Worm (Caenorhabditis elegans) whole organism, L2 larva: ENCODE data around the gene cbp-2.
A peak's percentile ranks its signal among the peaks of the same experiment; 100 is the strongest.

ENCODE experiments used
- C34F6.9 ChIP-seq: fragments of 150-350 bp; optimal IDR thresholded peaks from 2 replicates; lab custom pipeline; 2014; ENCODE audit warnings: missing biosample characterization, missing genetic modification characterization
- R02D3.7 ChIP-seq: fragments of 150-350 bp; optimal IDR thresholded peaks from 2 replicates; lab custom pipeline; 2014; ENCODE audit warnings: missing biosample characterization, missing genetic modification characterization
- Y55F3AM.14 ChIP-seq: fragments of 200-800 bp; sonication (Bioruptor generic); optimal IDR thresholded peaks from 2 replicates; lab custom pipeline; 2018; ENCODE audit warnings: mild to moderate bottlenecking, missing genetic modification characterization, missing compliant biosample characterization
- ZK546.5 ChIP-seq: sonication (generic microtip); optimal IDR thresholded peaks from 2 replicates; lab custom pipeline; 2017; ENCODE audit warnings: missing biosample characterization, missing genetic modification characterization
- alr-1 ChIP-seq: fragments of 150-350 bp; optimal IDR thresholded peaks from 2 replicates; lab custom pipeline; 2014; ENCODE audit warnings: missing biosample characterization, missing genetic modification characterization
- aly-2 ChIP-seq: fragments of 150-350 bp; optimal IDR thresholded peaks from 2 replicates; lab custom pipeline; 2014; ENCODE audit warnings: missing biosample characterization, missing genetic modification characterization
- ama-1 ChIP-seq: fragments of 150-350 bp; optimal IDR thresholded peaks from 2 replicates; lab custom pipeline; 2018; ENCODE audit warnings: inconsistent platforms
- blmp-1 ChIP-seq: sonication (generic microtip); optimal IDR thresholded peaks from 2 replicates; lab custom pipeline; 2017; ENCODE audit warnings: missing genetic modification characterization, mild to moderate bottlenecking, missing compliant biosample characterization, antibody characterized with exemption, moderate library complexity; ENCODE audit not compliant: insufficient read depth
- ceh-16 ChIP-seq: fragments of 150-350 bp; optimal IDR thresholded peaks from 2 replicates; lab custom pipeline; 2014; ENCODE audit warnings: missing biosample characterization, missing genetic modification characterization
- ceh-82 ChIP-seq: fragments of 150-350 bp; optimal IDR thresholded peaks from 2 replicates; lab custom pipeline; 2014; ENCODE audit warnings: missing biosample characterization, missing genetic modification characterization
- crh-2 ChIP-seq: sonication (generic microtip); optimal IDR thresholded peaks from 2 replicates; lab custom pipeline; 2017; ENCODE audit warnings: missing biosample characterization, missing genetic modification characterization
- dmd-4 ChIP-seq: sonication (generic microtip); optimal IDR thresholded peaks from 2 replicates; lab custom pipeline; 2017; ENCODE audit warnings: missing biosample characterization, missing genetic modification characterization
- egl-27 ChIP-seq: sonication (generic microtip); optimal IDR thresholded peaks from 3 replicates; lab custom pipeline; 2017; ENCODE audit warnings: missing biosample characterization, missing genetic modification reagents, missing genetic modification characterization
- elt-1 ChIP-seq: fragments of 150-350 bp; optimal IDR thresholded peaks from 2 replicates; lab custom pipeline; 2014; ENCODE audit warnings: missing biosample characterization, missing genetic modification characterization
- elt-3 ChIP-seq: sonication (generic microtip); optimal IDR thresholded peaks from 2 replicates; lab custom pipeline; 2017; ENCODE audit warnings: missing biosample characterization, missing genetic modification characterization
- fos-1 ChIP-seq: fragments of 150-350 bp; optimal IDR thresholded peaks from 2 replicates; lab custom pipeline; 2014; ENCODE audit warnings: missing biosample characterization, missing genetic modification characterization
- lin-11 ChIP-seq: fragments of 150-350 bp; sonication (generic microtip); optimal IDR thresholded peaks from 2 replicates; lab custom pipeline; 2014; ENCODE audit warnings: missing biosample characterization, missing genetic modification characterization, inconsistent platforms, mixed read lengths
- lin-13 ChIP-seq: fragments of 150-350 bp; optimal IDR thresholded peaks from 2 replicates; lab custom pipeline; 2014; ENCODE audit warnings: missing biosample characterization, missing genetic modification reagents, missing genetic modification characterization
- lin-39 ChIP-seq: fragments of 150-350 bp; optimal IDR thresholded peaks from 2 replicates; lab custom pipeline; 2014; ENCODE audit warnings: missing biosample characterization, missing genetic modification reagents, missing genetic modification characterization
- lsy-2 ChIP-seq, 2 experiments: fragments of 150-350 bp in 1 of 2; sonication (generic microtip) in 1 of 2; optimal IDR thresholded peaks; 2 replicates each; lab custom pipeline; 2014 to 2017; ENCODE audit warnings: missing biosample characterization in 2 of 2, missing genetic modification characterization in 2 of 2
- mab-5 ChIP-seq: fragments of 150-350 bp; optimal IDR thresholded peaks from 2 replicates; lab custom pipeline; 2014; ENCODE audit warnings: missing biosample characterization, missing genetic modification characterization
- mbf-1 ChIP-seq: sonication (generic microtip); optimal IDR thresholded peaks from 2 replicates; lab custom pipeline; 2017; ENCODE audit warnings: missing biosample characterization, missing genetic modification characterization
- mdl-1 ChIP-seq, 2 experiments: fragments of 150-350 bp in 1 of 2; sonication (generic microtip) in 1 of 2; optimal IDR thresholded peaks; 2 replicates each; lab custom pipeline; 2017; ENCODE audit warnings: missing biosample characterization in 2 of 2, missing genetic modification characterization in 2 of 2
- nhr-10 ChIP-seq: sonication (generic microtip); optimal IDR thresholded peaks from 2 replicates; lab custom pipeline; 2017; ENCODE audit warnings: missing biosample characterization, missing genetic modification characterization
- nhr-11 ChIP-seq: fragments of 150-350 bp; optimal IDR thresholded peaks from 2 replicates; lab custom pipeline; 2014; ENCODE audit warnings: missing biosample characterization, missing genetic modification characterization
- nhr-12 ChIP-seq: fragments of 150-350 bp; optimal IDR thresholded peaks from 2 replicates; lab custom pipeline; 2014; ENCODE audit warnings: missing biosample characterization, missing genetic modification characterization
- nhr-129 ChIP-seq: fragments of 150-350 bp; optimal IDR thresholded peaks from 2 replicates; lab custom pipeline; 2014; ENCODE audit warnings: missing biosample characterization, missing genetic modification characterization
- nhr-21 ChIP-seq: fragments of 150-350 bp; optimal IDR thresholded peaks from 2 replicates; lab custom pipeline; 2014; ENCODE audit warnings: missing biosample characterization, missing genetic modification characterization
- nhr-23 ChIP-seq: fragments of 150-350 bp; optimal IDR thresholded peaks from 2 replicates; lab custom pipeline; 2014; ENCODE audit warnings: missing biosample characterization, missing genetic modification reagents, missing genetic modification characterization
- nhr-25 ChIP-seq: fragments of 150-350 bp; sonication (generic microtip); optimal IDR thresholded peaks from 3 replicates; lab custom pipeline; 2014; ENCODE audit warnings: missing biosample characterization, missing genetic modification characterization
- nhr-6 ChIP-seq: fragments of 150-350 bp; optimal IDR thresholded peaks from 2 replicates; lab custom pipeline; 2014; ENCODE audit warnings: missing biosample characterization, missing genetic modification characterization
- nhr-77 ChIP-seq: fragments of 150-350 bp; optimal IDR thresholded peaks from 2 replicates; lab custom pipeline; 2014; ENCODE audit warnings: missing biosample characterization, missing genetic modification characterization
- peb-1 ChIP-seq: fragments of 150-350 bp; optimal IDR thresholded peaks from 2 replicates; lab custom pipeline; 2014; ENCODE audit warnings: missing biosample characterization, missing genetic modification characterization
- sem-4 ChIP-seq: fragments of 150-350 bp; optimal IDR thresholded peaks from 2 replicates; lab custom pipeline; 2014; ENCODE audit warnings: missing biosample characterization, missing genetic modification reagents, missing genetic modification characterization
- skn-1 ChIP-seq: sonication (generic microtip); optimal IDR thresholded peaks from 2 replicates; lab custom pipeline; 2017; ENCODE audit warnings: missing biosample characterization, missing genetic modification characterization
- sma-3 ChIP-seq: sonication (generic microtip); optimal IDR thresholded peaks from 2 replicates; lab custom pipeline; 2016; ENCODE audit warnings: missing genetic modification reagents, missing genetic modification characterization, missing compliant biosample characterization
- sma-9 ChIP-seq, 2 experiments: fragments of 150-350 bp in 1 of 2; sonication (generic microtip) in 1 of 2; optimal IDR thresholded peaks; 2 replicates each; lab custom pipeline; 2014 to 2016; ENCODE audit warnings: missing genetic modification characterization in 2 of 2, mild to moderate bottlenecking in 1 of 2, missing biosample characterization in 1 of 2, missing compliant biosample characterization in 1 of 2, missing genetic modification reagents in 1 of 2, moderate library complexity in 1 of 2
- snpc-4 ChIP-seq: fragments of 150-350 bp; optimal IDR thresholded peaks from 2 replicates; lab custom pipeline; 2014; ENCODE audit warnings: missing biosample characterization, missing genetic modification characterization
- unc-55 ChIP-seq: fragments of 150-350 bp; sonication (generic microtip); optimal IDR thresholded peaks from 3 replicates; lab custom pipeline; 2014; ENCODE audit warnings: missing biosample characterization, missing genetic modification reagents, missing genetic modification characterization
- unc-62 ChIP-seq: fragments of 150-350 bp; optimal IDR thresholded peaks from 2 replicates; lab custom pipeline; 2014; ENCODE audit warnings: missing biosample characterization, missing genetic modification reagents, missing genetic modification characterization
- zag-1 ChIP-seq: fragments of 150-350 bp; optimal IDR thresholded peaks from 2 replicates; lab custom pipeline; 2014; ENCODE audit warnings: missing biosample characterization, missing genetic modification characterization
- ztf-1 ChIP-seq: fragments of 200-800 bp; sonication (Bioruptor generic); conservative IDR thresholded peaks from 2 replicates; pipeline ENCODE4 v1.3.6; 2022; ENCODE audit warnings: missing genetic modification characterization, missing compliant biosample characterization
- ztf-11 ChIP-seq: sonication (generic microtip); optimal IDR thresholded peaks from 2 replicates; lab custom pipeline; 2017; ENCODE audit warnings: missing biosample characterization, missing genetic modification characterization
- ztf-4 ChIP-seq: fragments of 150-350 bp; optimal IDR thresholded peaks from 2 replicates; lab custom pipeline; 2014; ENCODE audit warnings: missing biosample characterization, missing genetic modification characterization

Gene cbp-2

DNA sequence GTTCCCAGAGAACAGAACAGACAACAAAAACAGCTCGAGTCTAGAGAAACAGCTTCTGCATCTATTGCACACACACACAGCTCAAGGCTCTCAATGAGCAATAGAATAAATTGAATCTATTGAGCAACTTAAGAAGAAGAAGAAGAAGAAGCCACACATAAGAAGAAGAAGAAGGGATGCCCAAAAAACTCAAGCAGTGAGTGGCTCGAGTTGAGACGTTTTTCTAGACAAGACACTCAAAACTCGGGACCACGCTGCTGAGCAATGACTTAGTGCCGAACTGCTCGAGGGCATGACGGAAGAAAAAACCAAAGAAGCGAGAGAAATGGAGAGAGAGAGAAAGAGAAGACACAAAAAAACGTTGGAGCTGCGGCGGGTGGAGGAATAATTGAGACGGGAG is 17.7 kb upstream of the cbp-2 start:
- TF ChIP-seq alr-1 (tag; lab: Kevin White, UChicago) (no peak), mab-5 (tag; lab: Kevin White, UChicago) (no peak), R02D3.7 (no peak), unc-62 (no peak), C34F6.9 (tag; lab: Kevin White, UChicago) (peak; percentile 66), ama-1 (lab: Kevin White, UChicago) (peak; percentile 16), nhr-129 (peak; percentile 78), nhr-12 (tag; lab: Kevin White, UChicago) (no peak), unc-55 (GFP tag; lab: Kevin White, UChicago) (peak; percentile 3), ztf-11 (no peak), mbf-1 (no peak), elt-3 (tag; lab: Kevin White, UChicago) (no peak), sma-9 (GFP tag; optimal IDR thresholded peaks at IDR 0.05; lab: Kevin White, UChicago) (peak; percentile 8), sma-9 (tag; optimal IDR thresholded peaks at IDR 0.05; lab: Kevin White, UChicago) (no peak), nhr-77 (tag; lab: Kevin White, UChicago) (no peak), ZK546.5 (tag; lab: Kevin White, UChicago) (no peak), aly-2 (no peak), ceh-16 (tag; lab: Kevin White, UChicago) (no peak), lin-13 (GFP tag; lab: Kevin White, UChicago) (no peak), lsy-2 (tag; optimal IDR thresholded peaks at IDR 0.05; lab: Kevin White, UChicago) (no peak), lin-39 (tag; lab: Kevin White, UChicago) (no peak), elt-1 (tag; lab: Kevin White, UChicago) (no peak), fos-1 (tag; lab: Kevin White, UChicago) (peak; percentile 16), zag-1 (tag; lab: Kevin White, UChicago) (no peak), nhr-6 (tag; lab: Kevin White, UChicago) (no peak), blmp-1 (tag; lab: Kevin White, UChicago) (no peak), ztf-1 (GFP tag; lab: Robert Waterston, UW) (no peak), lin-11 (tag; lab: Kevin White, UChicago) (no peak), dmd-4 (tag; lab: Kevin White, UChicago) (no peak), nhr-11 (tag; lab: Kevin White, UChicago) (no peak), mdl-1 (tag; optimal IDR thresholded peaks at IDR 0.05; lab: Kevin White, UChicago) (no peak), nhr-23 (no peak), snpc-4 (tag; lab: Kevin White, UChicago) (no peak), ceh-82 (no peak), nhr-10 (no peak), Y55F3AM.14 (GFP tag; lab: Kevin White, UChicago) (no peak), skn-1 (tag; lab: Kevin White, UChicago) (no peak), egl-27 (tag; lab: Kevin White, UChicago) (no peak), sma-3 (GFP tag; lab: Kevin White, UChicago) (no peak), sem-4 (tag; lab: Kevin White, UChicago) (no peak), peb-1 (no peak), nhr-21 (tag; lab: Kevin White, UChicago) (no peak), ztf-4 (tag; lab: Kevin White, UChicago) (no peak)

ce11 chrIII:9907574-9907973 is 15.4 kb upstream of the cbp-2 start:
- TF ChIP-seq sma-3 (GFP tag; lab: Kevin White, UChicago) = peak; percentile 31
- no peak for TF ChIP-seq sem-4 (tag; lab: Kevin White, UChicago)
- TF ChIP-seq lin-13 (GFP tag; lab: Kevin White, UChicago) = no peak
- no peak for TF ChIP-seq lsy-2 (tag; optimal IDR thresholded peaks at IDR 0.05; lab: Kevin White, UChicago)
- TF ChIP-seq nhr-25 = peak; percentile 31
- TF ChIP-seq nhr-23 = no peak
- TF ChIP-seq ceh-16 (tag; lab: Kevin White, UChicago) = no peak
- TF ChIP-seq ZK546.5 (tag; lab: Kevin White, UChicago) = no peak
- no peak for TF ChIP-seq snpc-4 (tag; lab: Kevin White, UChicago)
- peak; percentile 48 for TF ChIP-seq blmp-1 (tag; lab: Kevin White, UChicago)
- TF ChIP-seq sma-9 (GFP tag; optimal IDR thresholded peaks at IDR 0.05; lab: Kevin White, UChicago) = peak; percentile 8
- no peak for TF ChIP-seq sma-9 (tag; optimal IDR thresholded peaks at IDR 0.05; lab: Kevin White, UChicago)
- no peak for TF ChIP-seq crh-2
- TF ChIP-seq lin-39 (tag; lab: Kevin White, UChicago) = no peak
- no peak for TF ChIP-seq ztf-4 (tag; lab: Kevin White, UChicago)
- no peak for TF ChIP-seq zag-1 (tag; lab: Kevin White, UChicago)
- TF ChIP-seq nhr-21 (tag; lab: Kevin White, UChicago) = no peak
